Worm (Caenorhabditis elegans) whole organism, L4 larva: ENCODE data around the gene F38E9.4.

Experiments used
- aly-2 ChIP-seq: sonication (generic microtip); optimal IDR thresholded peaks from 2 replicates; lab custom pipeline; 2018; ENCODE audit warnings: missing biosample characterization, missing genetic modification characterization
- ama-1 ChIP-seq: fragments of 150-350 bp; optimal IDR thresholded peaks from 2 replicates; lab custom pipeline; 2014; ENCODE audit warnings: inconsistent platforms, mixed read lengths
- ceh-20 ChIP-seq: fragments of 200-800 bp; sonication (Bioruptor generic); IDR thresholded peaks from 2 replicates; pipeline ENCODE4 v1.3.6; 2022; ENCODE audit warnings: missing genetic modification reagents, missing genetic modification characterization, missing compliant biosample characterization
- egl-27 ChIP-seq: sonication (generic microtip); optimal IDR thresholded peaks from 3 replicates; lab custom pipeline; 2017; ENCODE audit warnings: missing biosample characterization, missing genetic modification reagents, missing genetic modification characterization
- jun-1 ChIP-seq: fragments of 150-350 bp; optimal IDR thresholded peaks from 2 replicates; lab custom pipeline; 2014; ENCODE audit warnings: missing biosample characterization, missing genetic modification reagents, missing genetic modification characterization
- lim-7 ChIP-seq: fragments of 200-800 bp; sonication (Bioruptor generic); IDR thresholded peaks from 2 replicates; pipeline ENCODE4 v1.3.6; 2022; ENCODE audit warnings: missing genetic modification characterization, missing compliant biosample characterization
- lin-13 ChIP-seq: fragments of 150-350 bp; optimal IDR thresholded peaks from 2 replicates; lab custom pipeline; 2014; ENCODE audit warnings: missing biosample characterization, missing genetic modification reagents, missing genetic modification characterization
- madf-5 ChIP-seq, 2 experiments: fragments of 200-800 bp; sonication (Bioruptor generic); IDR thresholded peaks; 2 replicates each; pipeline ENCODE4 v1.3.6; 2022; ENCODE audit warnings: missing compliant biosample characterization in 2 of 2, missing genetic modification characterization in 2 of 2
- nhr-76 ChIP-seq: fragments of 150-350 bp; optimal IDR thresholded peaks from 2 replicates; lab custom pipeline; 2014; ENCODE audit warnings: missing biosample characterization, missing genetic modification characterization
- skn-1 ChIP-seq: fragments of 150-350 bp; optimal IDR thresholded peaks from 2 replicates; lab custom pipeline; 2014; ENCODE audit warnings: missing biosample characterization, missing genetic modification characterization
- snpc-4 ChIP-seq: fragments of 150-350 bp; optimal IDR thresholded peaks from 2 replicates; lab custom pipeline; 2014; ENCODE audit warnings: missing biosample characterization, missing genetic modification characterization
- zag-1 ChIP-seq: fragments of 150-350 bp; optimal IDR thresholded peaks from 2 replicates; lab custom pipeline; 2014; ENCODE audit warnings: missing biosample characterization, missing genetic modification characterization

- no peak for TF ChIP-seq skn-1
- TF ChIP-seq jun-1: no peak
- no peak for TF ChIP-seq ceh-20 (GFP tag; lab: Robert Waterston, UW)
- TF ChIP-seq egl-27: no peak
- no peak for TF ChIP-seq lin-13
- no peak for TF ChIP-seq nhr-76 (tag; lab: Kevin White, UChicago)
- no peak for TF ChIP-seq zag-1
- no peak for TF ChIP-seq snpc-4
- TF ChIP-seq madf-5 (GFP tag; IDR thresholded peaks at IDR 0.05; lab: Robert Waterston, UW): no peak
- TF ChIP-seq ama-1 (lab: Kevin White, UChicago): no peak
- TF ChIP-seq lim-7 (GFP tag; lab: Robert Waterston, UW): no peak
- TF ChIP-seq aly-2 (tag; lab: Kevin White, UChicago): no peak
These were observed 38.3 kb upstream of the F38E9.4 start for ce11 chrX:16413208-16413995.
